Fruit fly (Drosophila melanogaster) whole organism: Measurements from ENCODE around the gene CheB38b.

Experiments used
- Dll ChIP-seq: fragments of >200 bp; optimal IDR thresholded peaks from 2 replicates; lab custom pipeline; 2017
- EcR ChIP-seq, 2 experiments: fragments of >200 bp; optimal IDR thresholded peaks; 2 replicates each; lab custom pipeline; 2017; ENCODE audit warnings: missing biosample characterization in 2 of 2, missing genetic modification characterization in 2 of 2, missing genetic modification reagents in 2 of 2
- pan ChIP-seq: fragments of >200 bp; optimal IDR thresholded peaks from 2 replicates; lab custom pipeline; 2017
- psq ChIP-seq: fragments of >200 bp; optimal IDR thresholded peaks from 2 replicates; lab custom pipeline; 2017
- usp ChIP-seq: fragments of >200 bp; optimal IDR thresholded peaks from 2 replicates; lab custom pipeline; 2017; ENCODE audit warnings: missing biosample characterization, missing genetic modification characterization, mixed read lengths

DNA sequence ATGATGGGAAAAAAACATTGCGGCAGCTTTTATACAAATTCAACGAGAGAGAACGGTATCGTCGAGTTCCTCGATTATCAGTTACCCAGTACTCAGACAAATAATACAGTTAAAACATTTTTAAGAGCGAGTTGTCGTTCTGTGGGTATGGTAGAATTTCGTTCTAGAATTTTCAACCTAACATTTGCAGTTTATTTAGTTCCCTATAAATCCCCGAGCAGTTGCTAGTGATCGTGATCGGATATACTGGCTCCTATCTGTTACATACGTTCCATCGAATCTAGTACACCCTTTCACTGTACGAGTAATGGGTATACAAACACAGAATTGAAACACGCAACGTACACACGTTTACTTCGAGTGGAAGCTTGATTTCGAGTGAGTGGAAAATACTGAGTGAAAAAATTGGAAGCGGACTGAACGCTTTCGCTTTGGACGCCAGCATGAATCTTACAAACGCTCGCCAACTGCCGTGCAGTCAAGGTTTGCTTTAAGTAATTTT lies 47.7 kb upstream of the CheB38b start, which contains the start of gene CG9338:
- TF ChIP-seq Dll (lab: Kevin White, UChicago) (no peak), psq (no peak), EcR (GFP tag; optimal IDR thresholded peaks at IDR 0.05; lab: Kevin White, UChicago) (no peak), pan (lab: Kevin White, UChicago) (peak; percentile 98), usp (GFP tag; lab: Kevin White, UChicago) (no peak)
